Worm (Caenorhabditis elegans) whole organism, L4 larva: ENCODE data around the gene C48B4.6.

ENCODE experiments used
- F26F4.8 ChIP-seq: fragments of 200-800 bp; sonication (Bioruptor generic); conservative IDR thresholded peaks from 2 replicates; pipeline ENCODE4 v1.3.6; 2022; ENCODE audit warnings: missing genetic modification characterization, missing compliant biosample characterization
- T20F7.1 ChIP-seq: fragments of 200-800 bp; sonication (Bioruptor generic); optimal IDR thresholded peaks from 2 replicates; lab custom pipeline; 2018; ENCODE audit warnings: mild to moderate bottlenecking, missing genetic modification characterization, missing compliant biosample characterization
- T26A8.4 ChIP-seq: fragments of 200-800 bp; sonication (Bioruptor generic); IDR thresholded peaks from 2 replicates; pipeline ENCODE4 v1.3.6; 2022; ENCODE audit warnings: missing genetic modification characterization, missing compliant biosample characterization
- ZK337.2 ChIP-seq: fragments of 200-800 bp; sonication (Bioruptor generic); IDR thresholded peaks from 2 replicates; pipeline ENCODE4 v1.3.6; 2022; ENCODE audit warnings: missing genetic modification reagents, missing genetic modification characterization, missing compliant biosample characterization
- aha-1 ChIP-seq: fragments of 150-350 bp; peaks from one replicate; lab custom pipeline; 2014; ENCODE audit warnings: missing biosample characterization, missing genetic modification characterization
- ama-1 ChIP-seq: fragments of 150-350 bp; optimal IDR thresholded peaks from 2 replicates; lab custom pipeline; 2014; ENCODE audit warnings: inconsistent platforms, mixed read lengths
- ceh-20 ChIP-seq: fragments of 200-800 bp; sonication (Bioruptor generic); IDR thresholded peaks from 2 replicates; pipeline ENCODE4 v1.3.6; 2022; ENCODE audit warnings: missing genetic modification reagents, missing genetic modification characterization, missing compliant biosample characterization
- ceh-28 ChIP-seq: fragments of 150-350 bp; optimal IDR thresholded peaks from 2 replicates; lab custom pipeline; 2014; ENCODE audit warnings: missing biosample characterization, missing genetic modification reagents, missing genetic modification characterization
- ceh-62 ChIP-seq: sonication (generic microtip); optimal IDR thresholded peaks from 2 replicates; lab custom pipeline; 2017; ENCODE audit warnings: missing biosample characterization, missing genetic modification characterization
- ceh-82 ChIP-seq: sonication (generic microtip); optimal IDR thresholded peaks from 2 replicates; lab custom pipeline; 2017; ENCODE audit warnings: missing biosample characterization, missing genetic modification characterization
- ctbp-1 ChIP-seq: fragments of 200-800 bp; sonication (Bioruptor generic); IDR thresholded peaks from 2 replicates; pipeline ENCODE4 v1.3.6; 2022; ENCODE audit warnings: missing genetic modification reagents, missing genetic modification characterization, missing compliant biosample characterization
- daf-16 ChIP-seq, 3 experiments: sonication (generic microtip); optimal IDR thresholded peaks; 2 replicates each; lab custom pipeline; 2016 to 2017; ENCODE audit warnings: missing genetic modification characterization in 3 of 3, missing genetic modification reagents in 3 of 3, mild to moderate bottlenecking in 2 of 3, missing compliant biosample characterization in 2 of 3, missing biosample characterization in 1 of 3, moderate library complexity in 1 of 3
- daf-19 ChIP-seq: fragments of 200-800 bp; sonication (Bioruptor generic); conservative IDR thresholded peaks from 2 replicates; pipeline ENCODE4 v1.3.6; 2022; ENCODE audit warnings: missing genetic modification characterization, missing compliant biosample characterization
- daf-8 ChIP-seq: fragments of 200-800 bp; sonication (Bioruptor generic); IDR thresholded peaks from 2 replicates; pipeline ENCODE4 v1.3.6; 2022; ENCODE audit warnings: missing genetic modification characterization, missing compliant biosample characterization
- dmd-9 ChIP-seq: fragments of 200-800 bp; sonication (Bioruptor generic); IDR thresholded peaks from 2 replicates; pipeline ENCODE4 v1.3.6; 2022; ENCODE audit warnings: missing genetic modification reagents, missing genetic modification characterization, missing compliant biosample characterization
- duxl-1 ChIP-seq: sonication (generic microtip); optimal IDR thresholded peaks from 2 replicates; lab custom pipeline; 2016; ENCODE audit warnings: mild to moderate bottlenecking, missing genetic modification characterization, moderate library complexity, missing compliant biosample characterization; ENCODE audit not compliant: poor library complexity
- dve-1 ChIP-seq: sonication (generic microtip); optimal IDR thresholded peaks from 2 replicates; lab custom pipeline; 2017; ENCODE audit warnings: antibody characterized with exemption, mild to moderate bottlenecking, missing genetic modification characterization, missing compliant biosample characterization; ENCODE audit not compliant: insufficient read depth
- egl-27 ChIP-seq: sonication (generic microtip); optimal IDR thresholded peaks from 3 replicates; lab custom pipeline; 2017; ENCODE audit warnings: missing biosample characterization, missing genetic modification reagents, missing genetic modification characterization
- hlh-11 ChIP-seq: fragments of 200-800 bp; sonication (Bioruptor generic); optimal IDR thresholded peaks from 2 replicates; lab custom pipeline; 2018; ENCODE audit warnings: mild to moderate bottlenecking, missing genetic modification characterization, missing compliant biosample characterization
- hlh-30 ChIP-seq: sonication (generic microtip); optimal IDR thresholded peaks from 2 replicates; lab custom pipeline; 2017; ENCODE audit warnings: antibody characterized with exemption, mild to moderate bottlenecking, missing genetic modification characterization, missing compliant biosample characterization; ENCODE audit not compliant: insufficient read depth
- hmg-1.1 ChIP-seq: fragments of 200-800 bp; sonication (Bioruptor generic); IDR thresholded peaks from 2 replicates; pipeline ENCODE4 v1.3.6; 2022; ENCODE audit warnings: missing genetic modification reagents, missing genetic modification characterization, missing compliant biosample characterization
- jun-1 ChIP-seq: fragments of 150-350 bp; optimal IDR thresholded peaks from 2 replicates; lab custom pipeline; 2014; ENCODE audit warnings: missing biosample characterization, missing genetic modification reagents, missing genetic modification characterization
- lim-7 ChIP-seq: fragments of 200-800 bp; sonication (Bioruptor generic); IDR thresholded peaks from 2 replicates; pipeline ENCODE4 v1.3.6; 2022; ENCODE audit warnings: missing genetic modification characterization, missing compliant biosample characterization
- lin-13 ChIP-seq: fragments of 150-350 bp; optimal IDR thresholded peaks from 2 replicates; lab custom pipeline; 2014; ENCODE audit warnings: missing biosample characterization, missing genetic modification reagents, missing genetic modification characterization
- lin-38 ChIP-seq: fragments of 200-800 bp; sonication (Bioruptor generic); IDR thresholded peaks from 2 replicates; pipeline ENCODE4 v1.3.6; 2022; ENCODE audit warnings: missing genetic modification reagents, missing genetic modification characterization, missing compliant biosample characterization
- lsy-2 ChIP-seq, 2 experiments: fragments of 150-350 bp in 1 of 2; sonication (generic microtip) in 1 of 2; optimal IDR thresholded peaks; 2 replicates each; lab custom pipeline; 2014 to 2017; ENCODE audit warnings: missing biosample characterization in 2 of 2, missing genetic modification characterization in 2 of 2
- madf-5 ChIP-seq, 2 experiments: fragments of 200-800 bp; sonication (Bioruptor generic); IDR thresholded peaks; 2 replicates each; pipeline ENCODE4 v1.3.6; 2022; ENCODE audit warnings: missing compliant biosample characterization in 2 of 2, missing genetic modification characterization in 2 of 2
- mdt-29 ChIP-seq: fragments of 200-800 bp; sonication (Bioruptor generic); IDR thresholded peaks from 2 replicates; pipeline ENCODE4 v1.3.6; 2022; ENCODE audit warnings: missing genetic modification reagents, missing genetic modification characterization, missing compliant biosample characterization
- mes-2 ChIP-seq: sonication (generic microtip); optimal IDR thresholded peaks from 2 replicates; lab custom pipeline; 2016; ENCODE audit warnings: missing genotype, mild to moderate bottlenecking, missing genetic modification characterization, missing compliant biosample characterization; ENCODE audit not compliant: poor library complexity, severe bottlenecking
- nhr-10 ChIP-seq: fragments of 150-350 bp; optimal IDR thresholded peaks from 2 replicates; lab custom pipeline; 2014; ENCODE audit warnings: missing biosample characterization, missing genetic modification characterization
- nhr-102 ChIP-seq: sonication (generic microtip); optimal IDR thresholded peaks from 2 replicates; lab custom pipeline; 2016; ENCODE audit warnings: mild to moderate bottlenecking, missing genetic modification characterization, moderate library complexity, missing compliant biosample characterization
- nhr-11 ChIP-seq: fragments of 150-350 bp; optimal IDR thresholded peaks from 2 replicates; lab custom pipeline; 2014; ENCODE audit warnings: missing biosample characterization, missing genetic modification characterization
- nhr-111 ChIP-seq: fragments of 200-800 bp; sonication (Bioruptor generic); optimal IDR thresholded peaks from 2 replicates; lab custom pipeline; 2018; ENCODE audit warnings: mild to moderate bottlenecking, missing genetic modification characterization, missing compliant biosample characterization
- nhr-237 ChIP-seq: sonication (generic microtip); optimal IDR thresholded peaks from 2 replicates; lab custom pipeline; 2017; ENCODE audit warnings: missing biosample characterization, missing genetic modification characterization
- nhr-25 ChIP-seq: sonication (generic microtip); optimal IDR thresholded peaks from 2 replicates; lab custom pipeline; 2017; ENCODE audit warnings: missing genetic modification characterization, mild to moderate bottlenecking, missing compliant biosample characterization, antibody characterized with exemption, moderate library complexity, borderline replicate concordance; ENCODE audit not compliant: insufficient read depth
- nhr-28 ChIP-seq: fragments of 150-350 bp; optimal IDR thresholded peaks from 2 replicates; lab custom pipeline; 2014; ENCODE audit warnings: missing biosample characterization, missing genetic modification characterization
- nhr-42 ChIP-seq: fragments of 200-800 bp; sonication (Bioruptor generic); IDR thresholded peaks from 2 replicates; pipeline ENCODE4 v1.3.6; 2022; ENCODE audit warnings: missing genetic modification characterization, missing compliant biosample characterization
- nhr-6 ChIP-seq: fragments of 150-350 bp; optimal IDR thresholded peaks from 2 replicates; lab custom pipeline; 2014; ENCODE audit warnings: missing biosample characterization, missing genetic modification characterization
- nhr-77 ChIP-seq: fragments of 150-350 bp; optimal IDR thresholded peaks from 2 replicates; lab custom pipeline; 2014; ENCODE audit warnings: missing biosample characterization, missing genetic modification characterization
- pqm-1 ChIP-seq: sonication (generic microtip); optimal IDR thresholded peaks from 2 replicates; lab custom pipeline; 2017; ENCODE audit warnings: missing biosample characterization, missing genetic modification characterization
- rbr-2 ChIP-seq: sonication (generic microtip); optimal IDR thresholded peaks from 2 replicates; lab custom pipeline; 2016; ENCODE audit warnings: missing genotype, missing genetic modification characterization, missing compliant biosample characterization
- saeg-2 ChIP-seq: fragments of 200-800 bp; sonication (Bioruptor generic); IDR thresholded peaks from 2 replicates; pipeline ENCODE4 v1.3.6; 2022; ENCODE audit warnings: missing genetic modification reagents, missing genetic modification characterization, missing compliant biosample characterization
- set-16 ChIP-seq: fragments of 200-800 bp; sonication (Bioruptor generic); IDR thresholded peaks from 2 replicates; pipeline ENCODE4 v1.3.6; 2022; ENCODE audit warnings: missing genetic modification reagents, missing genetic modification characterization, missing compliant biosample characterization
- tag-97 ChIP-seq: fragments of 200-800 bp; sonication (Bioruptor generic); IDR thresholded peaks from 2 replicates; pipeline ENCODE4 v1.3.6; 2022; ENCODE audit warnings: missing genetic modification characterization, missing compliant biosample characterization
- tra-1 ChIP-seq: fragments of 200-800 bp; sonication (Bioruptor generic); IDR thresholded peaks from 2 replicates; pipeline ENCODE4 v1.3.6; 2022; ENCODE audit warnings: missing genetic modification reagents, missing genetic modification characterization, missing compliant biosample characterization
- unc-62 ChIP-seq, 3 experiments: fragments of 150-350 bp in 1 of 3; sonication (generic microtip); optimal IDR thresholded peaks in 2 of 3; peaks in 1 of 3; 1 replicate in 1 of 3; 2 replicates in 2 of 3; lab custom pipeline; 2014 to 2017; ENCODE audit warnings: missing biosample characterization in 3 of 3, missing genetic modification characterization in 3 of 3, missing genetic modification reagents in 3 of 3, missing genotype in 1 of 3
- vab-7 ChIP-seq: fragments of 200-800 bp; sonication (Bioruptor generic); IDR thresholded peaks from 2 replicates; pipeline ENCODE4 v1.3.6; 2022; ENCODE audit warnings: missing genetic modification reagents, missing genetic modification characterization, missing compliant biosample characterization
- ztf-7 ChIP-seq: fragments of 150-350 bp; optimal IDR thresholded peaks from 2 replicates; lab custom pipeline; 2014; ENCODE audit warnings: missing biosample characterization, missing genetic modification characterization

Gene C48B4.6

ce11 chrIII:9509764-9510370, 48.5 kb downstream of the C48B4.6 start (continued):
- TF ChIP-seq duxl-1 (tag; lab: Kevin White, UChicago) (no peak), nhr-28 (tag; lab: Kevin White, UChicago) (no peak), lsy-2 (tag; optimal IDR thresholded peaks at IDR 0.05; lab: Kevin White, UChicago) (peak in 1 of 2 experiments; percentile 23), ceh-82 (no peak), madf-5 (GFP tag; IDR thresholded peaks at IDR 0.05; lab: Robert Waterston, UW) (0 out of 4 replicates have a peak, but pooled peaks of 1 of the 2 experiments have one; percentile 17), set-16 (GFP tag; lab: Robert Waterston, UW) (no peak), dmd-9 (0 out of 2 replicates have a peak, but pooled peaks have one; percentile 10), nhr-102 (tag; lab: Kevin White, UChicago) (peak; percentile 57), ceh-62 (no peak), rbr-2 (peak; percentile 4), nhr-111 (GFP tag; lab: Kevin White, UChicago) (peak; percentile 23), ZK337.2 (no peak), nhr-42 (GFP tag; lab: Robert Waterston, UW) (0 out of 2 replicates have a peak, but pooled peaks have one; percentile 45), lin-38 (GFP tag; lab: Robert Waterston, UW) (peak; percentile 57), ztf-7 (tag; lab: Kevin White, UChicago) (no peak), T26A8.4 (GFP tag; lab: Robert Waterston, UW) (peak; percentile 67; the same call in 1 of the 2 replicates), tag-97 (GFP tag; lab: Robert Waterston, UW) (no peak), ceh-28 (tag; lab: Kevin White, UChicago) (no peak), mdt-29 (GFP tag; lab: Robert Waterston, UW) (no peak), saeg-2 (GFP tag; lab: Robert Waterston, UW) (peak; percentile 74), lin-13 (peak; percentile 38), egl-27 (tag; lab: Kevin White, UChicago) (no peak), hmg-1.1 (GFP tag; lab: Robert Waterston, UW) (0 out of 2 replicates have a peak, but pooled peaks have one; percentile 11), dve-1 (tag; lab: Kevin White, UChicago) (peak; percentile 6)

ce11 chrIII:9507799-9508198, 50.6 kb downstream of the C48B4.6 start, which contains the start of gene vha-14:
Gene vha-14, plus strand, starts transcription at chrIII:9508100.
- no peak for TF ChIP-seq vab-7 (GFP tag; lab: Robert Waterston, UW)
- no peak for TF ChIP-seq ceh-20 (GFP tag; lab: Robert Waterston, UW)
- no peak for TF ChIP-seq ctbp-1
- TF ChIP-seq hlh-30: peak; percentile 92
- TF ChIP-seq ceh-28 (tag; lab: Kevin White, UChicago): no peak
- no peak for TF ChIP-seq nhr-10 (tag; lab: Kevin White, UChicago)
- peak; percentile 21 for TF ChIP-seq mes-2
- no peak for TF ChIP-seq jun-1 (tag; lab: Kevin White, UChicago)
- no peak for TF ChIP-seq nhr-25 (tag; lab: Kevin White, UChicago)
- peak; percentile 79 for TF ChIP-seq nhr-77 (tag; lab: Kevin White, UChicago)
- no peak for TF ChIP-seq F26F4.8
- TF ChIP-seq nhr-28 (tag; lab: Kevin White, UChicago): peak; percentile 65
- TF ChIP-seq ama-1 (lab: Kevin White, UChicago): peak; percentile 43
- TF ChIP-seq nhr-11 (tag; lab: Kevin White, UChicago): no peak
- TF ChIP-seq T20F7.1 (GFP tag; lab: Kevin White, UChicago): peak; percentile 46
- no peak for TF ChIP-seq daf-19 (GFP tag; lab: Robert Waterston, UW)
- no peak for TF ChIP-seq daf-16 (GFP tag; optimal IDR thresholded peaks at IDR 0.05; lab: Kevin White, UChicago)
- peak; percentile 33 for TF ChIP-seq daf-16 (tag; optimal IDR thresholded peaks at IDR 0.05; lab: Kevin White, UChicago)
- peak; percentile 77 for TF ChIP-seq pqm-1 (tag; lab: Kevin White, UChicago)
- no peak for TF ChIP-seq dmd-9
- TF ChIP-seq aha-1 (tag; lab: Kevin White, UChicago): peak; percentile 67
- TF ChIP-seq daf-8 (GFP tag; lab: Robert Waterston, UW): no peak
- peak; percentile 22 for TF ChIP-seq hlh-11
- TF ChIP-seq nhr-237 (tag; lab: Kevin White, UChicago): no peak
- TF ChIP-seq nhr-6: peak; percentile 97
- no peak for TF ChIP-seq tra-1 (GFP tag; lab: Robert Waterston, UW)
- TF ChIP-seq lsy-2 (tag; optimal IDR thresholded peaks at IDR 0.05; lab: Kevin White, UChicago): peak in 1 of 2 experiments; percentile 71
- TF ChIP-seq lim-7 (GFP tag; lab: Robert Waterston, UW): no peak
- peak in 1 of 2 experiments; percentile 69 for TF ChIP-seq unc-62 (GFP tag; optimal IDR thresholded peaks at IDR 0.05 in 1 of 2; lab: Kevin White, UChicago)
- TF ChIP-seq unc-62 (tag; optimal IDR thresholded peaks at IDR 0.05; lab: Kevin White, UChicago): no peak
